Worm (Caenorhabditis elegans) whole organism, L2 larva: ENCODE measurements around the gene wht-7.

Experiments used
- ama-1 ChIP-seq: fragments of 150-350 bp; optimal IDR thresholded peaks from 2 replicates; lab custom pipeline; 2018; ENCODE audit warnings: inconsistent platforms
- nhr-10 ChIP-seq: sonication (generic microtip); optimal IDR thresholded peaks from 2 replicates; lab custom pipeline; 2017; ENCODE audit warnings: missing biosample characterization, missing genetic modification characterization
- nhr-77 ChIP-seq: fragments of 150-350 bp; optimal IDR thresholded peaks from 2 replicates; lab custom pipeline; 2014; ENCODE audit warnings: missing biosample characterization, missing genetic modification characterization
- snpc-4 ChIP-seq: fragments of 150-350 bp; optimal IDR thresholded peaks from 2 replicates; lab custom pipeline; 2014; ENCODE audit warnings: missing biosample characterization, missing genetic modification characterization

ce11 chrIII:6139328-6139727 is 10.1 kb downstream of the wht-7 start:
- no peak for TF ChIP-seq ama-1 (lab: Kevin White, UChicago)
- no peak for TF ChIP-seq nhr-10
- no peak for TF ChIP-seq snpc-4 (tag; lab: Kevin White, UChicago)
- no peak for TF ChIP-seq nhr-77
